Worm (Caenorhabditis elegans) whole organism, late embryonic: ENCODE measurements around the gene ugt-15.
"Not testable (repeated sequence)": the region's sequence is repeated elsewhere in the genome, so short reads cannot be mapped to it uniquely, and the experiment has no call there.

Experiments used
- F13H6.1 ChIP-seq: sonication (generic microtip); optimal IDR thresholded peaks from 2 replicates; lab custom pipeline; 2016; ENCODE audit warnings: missing genetic modification characterization, missing compliant biosample characterization
- K09A11.1 ChIP-seq: sonication (generic microtip); optimal IDR thresholded peaks from 2 replicates; lab custom pipeline; 2017; ENCODE audit warnings: antibody characterized with exemption, mild to moderate bottlenecking, missing genetic modification characterization, missing compliant biosample characterization; ENCODE audit not compliant: insufficient read depth
- Y22D7AL.16 ChIP-seq: sonication (generic microtip); optimal IDR thresholded peaks from 2 replicates; lab custom pipeline; 2016; ENCODE audit warnings: missing genetic modification characterization, missing compliant biosample characterization
- ceh-19 ChIP-seq: fragments of 200-800 bp; sonication (Bioruptor generic); optimal IDR thresholded peaks from 2 replicates; lab custom pipeline; 2018; ENCODE audit warnings: mild to moderate bottlenecking, missing genetic modification characterization, missing compliant biosample characterization
- ceh-2 ChIP-seq: sonication (generic microtip); optimal IDR thresholded peaks from 2 replicates; lab custom pipeline; 2016; ENCODE audit warnings: missing genotype, missing genetic modification characterization, missing compliant biosample characterization
- ceh-24 ChIP-seq: sonication (generic microtip); optimal IDR thresholded peaks from 2 replicates; lab custom pipeline; 2016; ENCODE audit warnings: mild to moderate bottlenecking, missing genetic modification characterization, missing compliant biosample characterization
- ceh-30 ChIP-seq: fragments of 150-350 bp; optimal IDR thresholded peaks from 2 replicates; lab custom pipeline; 2014; ENCODE audit warnings: missing biosample characterization, missing genetic modification characterization
- ceh-45 ChIP-seq: fragments of 200-800 bp; sonication (Bioruptor generic); IDR thresholded peaks from 2 replicates; pipeline ENCODE4 v1.3.6; 2022; ENCODE audit warnings: missing genetic modification reagents, missing genetic modification characterization, missing compliant biosample characterization
- ceh-6 ChIP-seq: fragments of 200-800 bp; sonication (Bioruptor generic); optimal IDR thresholded peaks from 2 replicates; lab custom pipeline; 2018; ENCODE audit warnings: mild to moderate bottlenecking, missing genetic modification characterization, missing compliant biosample characterization
- ceh-9 ChIP-seq: sonication (generic microtip); optimal IDR thresholded peaks from 2 replicates; lab custom pipeline; 2016; ENCODE audit warnings: mild to moderate bottlenecking, missing genetic modification characterization, inconsistent platforms, missing compliant biosample characterization
- che-1 ChIP-seq: sonication (generic microtip); optimal IDR thresholded peaks from 2 replicates; lab custom pipeline; 2016; ENCODE audit warnings: mild to moderate bottlenecking, missing genetic modification characterization, missing compliant biosample characterization
- elt-2 ChIP-seq: sonication (generic microtip); optimal IDR thresholded peaks from 2 replicates; lab custom pipeline; 2016; ENCODE audit warnings: missing genetic modification reagents, missing genetic modification characterization, missing compliant biosample characterization
- eyg-1 ChIP-seq: sonication (generic microtip); optimal IDR thresholded peaks from 2 replicates; lab custom pipeline; 2016; ENCODE audit warnings: missing genotype, missing genetic modification characterization, missing compliant biosample characterization
- fkh-6 ChIP-seq: sonication (generic microtip); optimal IDR thresholded peaks from 2 replicates; lab custom pipeline; 2016; ENCODE audit warnings: missing genetic modification characterization, missing compliant biosample characterization
- gmeb-2 ChIP-seq: sonication (generic microtip); optimal IDR thresholded peaks from 2 replicates; lab custom pipeline; 2016; ENCODE audit warnings: missing genetic modification characterization, inconsistent platforms, missing compliant biosample characterization
- hlh-15 ChIP-seq: sonication (generic microtip); optimal IDR thresholded peaks from 2 replicates; lab custom pipeline; 2016; ENCODE audit warnings: missing genetic modification characterization, missing compliant biosample characterization
- hlh-6 ChIP-seq: sonication (generic microtip); optimal IDR thresholded peaks from 2 replicates; lab custom pipeline; 2016; ENCODE audit warnings: missing genotype, missing genetic modification characterization, missing compliant biosample characterization
- lim-6 ChIP-seq: sonication (generic microtip); optimal IDR thresholded peaks from 2 replicates; lab custom pipeline; 2016; ENCODE audit warnings: missing genetic modification characterization, missing compliant biosample characterization
- lin-11 ChIP-seq: fragments of 200-800 bp; sonication (Bioruptor generic); optimal IDR thresholded peaks from 2 replicates; lab custom pipeline; 2018; ENCODE audit warnings: mild to moderate bottlenecking, missing genetic modification characterization, missing compliant biosample characterization
- mec-3 ChIP-seq: sonication (generic microtip); optimal IDR thresholded peaks from 2 replicates; lab custom pipeline; 2016; ENCODE audit warnings: borderline replicate concordance, missing genetic modification characterization, missing compliant biosample characterization
- nhr-11 ChIP-seq: fragments of 150-350 bp; optimal IDR thresholded peaks from 2 replicates; lab custom pipeline; 2014; ENCODE audit warnings: missing biosample characterization, missing genetic modification characterization
- pag-3 ChIP-seq: sonication (generic microtip); optimal IDR thresholded peaks from 2 replicates; lab custom pipeline; 2016; ENCODE audit warnings: missing compliant biosample characterization, missing genetic modification characterization, borderline replicate concordance
- pha-2 ChIP-seq: sonication (generic microtip); optimal IDR thresholded peaks from 2 replicates; lab custom pipeline; 2017; ENCODE audit warnings: mild to moderate bottlenecking, missing genetic modification characterization, missing compliant biosample characterization
- pha-4 ChIP-seq: fragments of 150-350 bp; optimal IDR thresholded peaks from 2 replicates; lab custom pipeline; 2018; ENCODE audit warnings: missing biosample characterization, missing genetic modification reagents, missing genetic modification characterization
- pqm-1 ChIP-seq: sonication (generic microtip); optimal IDR thresholded peaks from 2 replicates; lab custom pipeline; 2016; ENCODE audit warnings: missing genetic modification characterization, missing compliant biosample characterization
- sdc-2 ChIP-seq: sonication (generic microtip); optimal IDR thresholded peaks from 2 replicates; lab custom pipeline; 2016; ENCODE audit warnings: missing genotype, missing genetic modification characterization, missing compliant biosample characterization
- sox-4 ChIP-seq: sonication (generic microtip); optimal IDR thresholded peaks from 2 replicates; lab custom pipeline; 2017; ENCODE audit warnings: mild to moderate bottlenecking, missing genetic modification characterization, inconsistent platforms, missing compliant biosample characterization
- syd-9 ChIP-seq: sonication (generic microtip); optimal IDR thresholded peaks from 2 replicates; lab custom pipeline; 2016; ENCODE audit warnings: mild to moderate bottlenecking, missing genetic modification characterization, moderate library complexity, missing compliant biosample characterization
- tbx-2 ChIP-seq: sonication (generic microtip); optimal IDR thresholded peaks from 2 replicates; lab custom pipeline; 2016; ENCODE audit warnings: missing genetic modification characterization, missing compliant biosample characterization
- tbx-7 ChIP-seq: sonication (generic microtip); optimal IDR thresholded peaks from 2 replicates; lab custom pipeline; 2016; ENCODE audit warnings: missing genotype, missing genetic modification characterization, missing compliant biosample characterization
- unc-42 ChIP-seq: sonication (generic microtip); optimal IDR thresholded peaks from 2 replicates; lab custom pipeline; 2016; ENCODE audit warnings: missing genotype, missing genetic modification characterization, missing compliant biosample characterization
- unc-55 ChIP-seq: sonication (generic microtip); optimal IDR thresholded peaks from 2 replicates; lab custom pipeline; 2017; ENCODE audit warnings: missing biosample characterization, missing genetic modification reagents, missing genetic modification characterization

Gene ugt-15

ce11 chrV:12844748-12845147, 17.4 kb downstream of the ugt-15 start:
- no peak for TF ChIP-seq F13H6.1

DNA sequence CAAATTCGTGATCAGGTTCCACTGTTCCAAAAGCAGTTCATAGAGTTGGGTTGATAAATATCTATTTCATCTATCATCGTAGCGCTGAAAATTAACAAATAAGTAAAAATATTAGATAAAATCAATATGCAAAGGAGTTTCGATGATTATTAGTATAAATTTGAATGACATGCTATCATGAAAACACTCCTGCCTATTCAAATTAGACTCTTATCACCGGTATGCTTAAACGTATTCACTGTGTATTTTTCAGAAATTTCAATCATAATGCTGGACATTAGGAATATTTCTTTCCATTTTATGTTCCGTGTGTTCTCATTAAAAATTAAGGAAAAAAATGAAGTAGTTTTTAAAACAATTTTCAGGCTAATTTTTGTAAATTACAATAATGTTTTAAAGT, 17.9 kb downstream of the ugt-15 start, which contains the start of gene C44H9.6:
C44H9.6 (minus strand) TSS at position 101 of the 400 bp plus-strand sequence.
- TF ChIP-seq ceh-9 (no peak), ceh-2 (tag; lab: Kevin White, UChicago) (no peak), tbx-2 (tag; lab: Kevin White, UChicago) (no peak), unc-55 (GFP tag; lab: Kevin White, UChicago) (no peak), ceh-19 (no peak), pha-2 (tag; lab: Kevin White, UChicago) (no peak), sdc-2 (no peak), lim-6 (tag; lab: Kevin White, UChicago) (no peak), syd-9 (tag; lab: Kevin White, UChicago) (no peak), Y22D7AL.16 (tag; lab: Kevin White, UChicago) (no peak), gmeb-2 (no peak), nhr-11 (tag; lab: Kevin White, UChicago) (no peak), sox-4 (tag; lab: Kevin White, UChicago) (no peak), pqm-1 (no peak), hlh-6 (tag; lab: Kevin White, UChicago) (no peak)

ce11 chrV:12849736-12850135, 22.4 kb downstream of the ugt-15 start, which contains the start of gene C44H9.5:
Gene C44H9.5 (minus strand): TSS chrV:12849864.
- TF ChIP-seq tbx-7 (no peak), ceh-9 (no peak), hlh-15 (tag; lab: Kevin White, UChicago) (no peak), ceh-30 (no peak), fkh-6 (tag; lab: Kevin White, UChicago) (no peak)

- TF ChIP-seq elt-2 (peak; percentile 51), mec-3 (no peak)
These were observed 25.0 kb downstream of the ugt-15 start for ce11 chrV:12852355-12852754.

ce11 chrV:12854766-12855165, 27.4 kb downstream of the ugt-15 start, which contains the start of gene C44H9.7:
Gene C44H9.7 (minus strand): TSS chrV:12854866.
- TF ChIP-seq eyg-1 = no peak
- no peak for TF ChIP-seq F13H6.1
- peak; percentile 53 for TF ChIP-seq elt-2

- TF ChIP-seq ceh-30 (no peak), unc-42 (no peak), che-1 (tag; lab: Kevin White, UChicago) (no peak), ceh-6 (GFP tag; lab: Kevin White, UChicago) (no peak), tbx-2 (tag; lab: Kevin White, UChicago) (no peak), ceh-45 (no peak), ceh-24 (tag; lab: Kevin White, UChicago) (no peak), pag-3 (tag; lab: Kevin White, UChicago) (no peak), hlh-15 (tag; lab: Kevin White, UChicago) (no peak), K09A11.1 (no peak), elt-2 (no peak)
These were observed 31.8 kb downstream of the ugt-15 start, which contains the start of gene anp-1 for ce11 chrV:12859144-12859543. Gene anp-1 (plus strand): TSS chrV:12859444.

DNA sequence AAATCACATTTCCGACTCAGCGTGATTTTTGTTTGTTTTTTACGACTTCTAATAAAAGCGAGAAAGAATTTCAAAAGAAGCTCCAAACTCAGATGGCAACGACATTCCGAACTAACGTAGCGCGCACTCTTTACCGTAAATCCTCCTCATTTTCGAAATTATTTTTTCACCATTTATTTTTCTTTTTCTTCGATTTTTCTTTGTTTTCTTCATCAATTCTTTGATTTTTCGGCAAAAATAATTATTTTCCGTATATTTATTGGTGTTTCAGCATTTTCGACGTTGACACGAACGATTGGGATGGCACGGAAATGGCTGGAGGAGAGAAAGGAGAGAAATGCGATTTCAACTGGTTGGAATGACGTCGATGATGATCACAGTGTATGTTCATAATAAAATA, 38.3 kb downstream of the ugt-15 start, which contains the start of gene T07F10.5:
T07F10.5 (plus strand) TSS at position 301 of the 400 bp plus-strand sequence.
- not testable (repeated sequence) for TF ChIP-seq lin-11, tbx-2, pha-4 (tag; lab: Kevin White, UChicago)
- TF ChIP-seq, all 69 proteins: peak for 0; not testable (repeated sequence) for 69
